Fruit fly (Drosophila melanogaster) ovary, adult (tissue): ENCODE data around the gene CG10472.

ENCODE experiments used
- CG17801 ChIP-seq: fragments of 200-800 bp; optimal IDR thresholded peaks from 2 replicates; lab custom pipeline; 2019; ENCODE audit warnings: missing biosample characterization, mild to moderate bottlenecking, missing genetic modification characterization, moderate library complexity; ENCODE audit not compliant: partially characterized antibody

CG10472 gene

dm6 chr3L:6034916-6035315, 27.8 kb downstream of the CG10472 start, which contains the start of gene yip7:
yip7 (plus strand) TSS chr3L:6035216.
- TF ChIP-seq CG17801 = no peak

dm6 chr3L:6034511-6034910, 28.2 kb downstream of the CG10472 start, which contains the start of gene CG10477:
CG10477 (minus strand) TSS chr3L:6034611.
- TF ChIP-seq CG17801 = no peak

- no peak for TF ChIP-seq CG17801
Observed at dm6 chr3L:6033008-6033407, 29.7 kb downstream of the CG10472 start.

- no peak for TF ChIP-seq CG17801
Observed at dm6 chr3L:6022142-6022541, 40.6 kb downstream of the CG10472 start.

- TF ChIP-seq CG17801 = no peak
Observed at dm6 chr3L:6012950-6013349, 49.8 kb downstream of the CG10472 start.
